Worm (Caenorhabditis elegans) whole organism, L4 larva: ENCODE data around the gene B0034.2.

ENCODE experiments used
- F10B5.3 ChIP-seq: sonication (generic microtip); optimal IDR thresholded peaks from 2 replicates; lab custom pipeline; 2016; ENCODE audit warnings: mild to moderate bottlenecking, missing genetic modification characterization, missing compliant biosample characterization
- F26F4.8 ChIP-seq: fragments of 200-800 bp; sonication (Bioruptor generic); conservative IDR thresholded peaks from 2 replicates; pipeline ENCODE4 v1.3.6; 2022; ENCODE audit warnings: missing genetic modification characterization, missing compliant biosample characterization
- Y75B8A.6 ChIP-seq: fragments of 200-800 bp; sonication (Bioruptor generic); IDR thresholded peaks from 2 replicates; pipeline ENCODE4 v1.3.6; 2022; ENCODE audit warnings: missing genetic modification reagents, missing genetic modification characterization, missing compliant biosample characterization
- ZK546.5 ChIP-seq, 2 experiments: sonication (generic microtip); optimal IDR thresholded peaks; 2 replicates each; lab custom pipeline; 2017; ENCODE audit warnings: missing biosample characterization in 2 of 2, missing genetic modification characterization in 2 of 2
- aha-1 ChIP-seq: fragments of 150-350 bp; peaks from one replicate; lab custom pipeline; 2014; ENCODE audit warnings: missing biosample characterization, missing genetic modification characterization
- ceh-20 ChIP-seq: fragments of 200-800 bp; sonication (Bioruptor generic); IDR thresholded peaks from 2 replicates; pipeline ENCODE4 v1.3.6; 2022; ENCODE audit warnings: missing genetic modification reagents, missing genetic modification characterization, missing compliant biosample characterization
- ceh-62 ChIP-seq: sonication (generic microtip); optimal IDR thresholded peaks from 2 replicates; lab custom pipeline; 2017; ENCODE audit warnings: missing biosample characterization, missing genetic modification characterization
- ceh-82 ChIP-seq: sonication (generic microtip); optimal IDR thresholded peaks from 2 replicates; lab custom pipeline; 2017; ENCODE audit warnings: missing biosample characterization, missing genetic modification characterization
- daf-19 ChIP-seq: fragments of 200-800 bp; sonication (Bioruptor generic); conservative IDR thresholded peaks from 2 replicates; pipeline ENCODE4 v1.3.6; 2022; ENCODE audit warnings: missing genetic modification characterization, missing compliant biosample characterization
- dmd-8 ChIP-seq: fragments of 200-800 bp; sonication (Bioruptor generic); IDR thresholded peaks from 2 replicates; pipeline ENCODE4 v1.3.6; 2022; ENCODE audit warnings: missing genetic modification characterization, missing compliant biosample characterization
- dmd-9 ChIP-seq: fragments of 200-800 bp; sonication (Bioruptor generic); IDR thresholded peaks from 2 replicates; pipeline ENCODE4 v1.3.6; 2022; ENCODE audit warnings: missing genetic modification reagents, missing genetic modification characterization, missing compliant biosample characterization
- dpl-1 ChIP-seq: fragments of 150-350 bp; optimal IDR thresholded peaks from 2 replicates; lab custom pipeline; 2014; ENCODE audit warnings: missing biosample characterization, missing genetic modification reagents, missing genetic modification characterization
- fkh-10 ChIP-seq: fragments of 150-350 bp; optimal IDR thresholded peaks from 2 replicates; lab custom pipeline; 2014; ENCODE audit warnings: missing biosample characterization, missing genetic modification reagents, missing genetic modification characterization
- fos-1 ChIP-seq: fragments of 150-350 bp; optimal IDR thresholded peaks from 2 replicates; lab custom pipeline; 2014; ENCODE audit warnings: missing biosample characterization, missing genetic modification characterization
- hif-1 ChIP-seq, 2 experiments: sonication (generic microtip); optimal IDR thresholded peaks; 2 replicates each; lab custom pipeline; 2016 to 2017; ENCODE audit warnings: missing compliant biosample characterization in 2 of 2, missing genetic modification characterization in 2 of 2, missing genetic modification reagents in 2 of 2, missing genotype in 2 of 2, mild to moderate bottlenecking in 1 of 2
- hlh-11 ChIP-seq: fragments of 200-800 bp; sonication (Bioruptor generic); optimal IDR thresholded peaks from 2 replicates; lab custom pipeline; 2018; ENCODE audit warnings: mild to moderate bottlenecking, missing genetic modification characterization, missing compliant biosample characterization
- hlh-30 ChIP-seq: sonication (generic microtip); optimal IDR thresholded peaks from 2 replicates; lab custom pipeline; 2017; ENCODE audit warnings: antibody characterized with exemption, mild to moderate bottlenecking, missing genetic modification characterization, missing compliant biosample characterization; ENCODE audit not compliant: insufficient read depth
- hmg-1.1 ChIP-seq: fragments of 200-800 bp; sonication (Bioruptor generic); IDR thresholded peaks from 2 replicates; pipeline ENCODE4 v1.3.6; 2022; ENCODE audit warnings: missing genetic modification reagents, missing genetic modification characterization, missing compliant biosample characterization
- jun-1 ChIP-seq: fragments of 150-350 bp; optimal IDR thresholded peaks from 2 replicates; lab custom pipeline; 2014; ENCODE audit warnings: missing biosample characterization, missing genetic modification reagents, missing genetic modification characterization
- lin-1 ChIP-seq: fragments of 200-800 bp; sonication (Bioruptor generic); IDR thresholded peaks from 2 replicates; pipeline ENCODE4 v1.3.6; 2022; ENCODE audit warnings: missing genetic modification reagents, missing genetic modification characterization, missing compliant biosample characterization
- lin-13 ChIP-seq: fragments of 150-350 bp; optimal IDR thresholded peaks from 2 replicates; lab custom pipeline; 2014; ENCODE audit warnings: missing biosample characterization, missing genetic modification reagents, missing genetic modification characterization
- lin-29 ChIP-seq: fragments of 200-800 bp; sonication (Bioruptor generic); IDR thresholded peaks from 2 replicates; pipeline ENCODE4 v1.3.6; 2022; ENCODE audit warnings: missing genetic modification reagents, missing genetic modification characterization, missing compliant biosample characterization
- lsy-2 ChIP-seq, 2 experiments: fragments of 150-350 bp in 1 of 2; sonication (generic microtip) in 1 of 2; optimal IDR thresholded peaks; 2 replicates each; lab custom pipeline; 2014 to 2017; ENCODE audit warnings: missing biosample characterization in 2 of 2, missing genetic modification characterization in 2 of 2
- mdl-1 ChIP-seq, 2 experiments: fragments of 150-350 bp in 1 of 2; sonication (generic microtip) in 1 of 2; optimal IDR thresholded peaks; 2 replicates each; lab custom pipeline; 2014 to 2017; ENCODE audit warnings: missing biosample characterization in 2 of 2, missing genetic modification characterization in 2 of 2
- mep-1 ChIP-seq: fragments of 150-350 bp; sonication (generic microtip); optimal IDR thresholded peaks from 3 replicates; lab custom pipeline; 2014; ENCODE audit warnings: missing biosample characterization, missing genetic modification characterization
- mxl-3 ChIP-seq: fragments of 200-800 bp; sonication (Bioruptor generic); optimal IDR thresholded peaks from 2 replicates; lab custom pipeline; 2018; ENCODE audit warnings: mild to moderate bottlenecking, missing genetic modification characterization, missing compliant biosample characterization
- nhr-10 ChIP-seq: fragments of 150-350 bp; optimal IDR thresholded peaks from 2 replicates; lab custom pipeline; 2014; ENCODE audit warnings: missing biosample characterization, missing genetic modification characterization
- nhr-11 ChIP-seq: fragments of 150-350 bp; optimal IDR thresholded peaks from 2 replicates; lab custom pipeline; 2014; ENCODE audit warnings: missing biosample characterization, missing genetic modification characterization
- nhr-41 ChIP-seq: fragments of 200-800 bp; sonication (Bioruptor generic); IDR thresholded peaks from 2 replicates; pipeline ENCODE4 v1.3.6; 2022; ENCODE audit warnings: missing genetic modification reagents, missing genetic modification characterization, missing compliant biosample characterization
- nhr-42 ChIP-seq: fragments of 200-800 bp; sonication (Bioruptor generic); IDR thresholded peaks from 2 replicates; pipeline ENCODE4 v1.3.6; 2022; ENCODE audit warnings: missing genetic modification characterization, missing compliant biosample characterization
- nhr-48 ChIP-seq: sonication (generic microtip); optimal IDR thresholded peaks from 2 replicates; lab custom pipeline; 2016; ENCODE audit warnings: mild to moderate bottlenecking, missing genetic modification characterization, missing compliant biosample characterization
- nhr-6 ChIP-seq: fragments of 150-350 bp; optimal IDR thresholded peaks from 2 replicates; lab custom pipeline; 2014; ENCODE audit warnings: missing biosample characterization, missing genetic modification characterization
- nhr-76 ChIP-seq: fragments of 150-350 bp; optimal IDR thresholded peaks from 2 replicates; lab custom pipeline; 2014; ENCODE audit warnings: missing biosample characterization, missing genetic modification characterization
- rbr-2 ChIP-seq: sonication (generic microtip); optimal IDR thresholded peaks from 2 replicates; lab custom pipeline; 2016; ENCODE audit warnings: missing genotype, missing genetic modification characterization, missing compliant biosample characterization
- sdz-12 ChIP-seq: fragments of 200-800 bp; sonication (Bioruptor generic); optimal IDR thresholded peaks from 2 replicates; lab custom pipeline; 2018; ENCODE audit warnings: mild to moderate bottlenecking, missing genetic modification characterization, missing compliant biosample characterization
- set-16 ChIP-seq: fragments of 200-800 bp; sonication (Bioruptor generic); IDR thresholded peaks from 2 replicates; pipeline ENCODE4 v1.3.6; 2022; ENCODE audit warnings: missing genetic modification reagents, missing genetic modification characterization, missing compliant biosample characterization
- spr-1 ChIP-seq: sonication (generic microtip); optimal IDR thresholded peaks from 2 replicates; lab custom pipeline; 2016; ENCODE audit warnings: mild to moderate bottlenecking, missing genetic modification characterization, missing compliant biosample characterization
- spr-3 ChIP-seq: fragments of 200-800 bp; sonication (Bioruptor generic); optimal IDR thresholded peaks from 2 replicates; lab custom pipeline; 2018; ENCODE audit warnings: mild to moderate bottlenecking, missing genetic modification characterization, missing compliant biosample characterization
- unc-62 ChIP-seq, 3 experiments: fragments of 150-350 bp in 1 of 3; sonication (generic microtip); optimal IDR thresholded peaks in 2 of 3; peaks in 1 of 3; 1 replicate in 1 of 3; 2 replicates in 2 of 3; lab custom pipeline; 2014 to 2017; ENCODE audit warnings: missing biosample characterization in 3 of 3, missing genetic modification characterization in 3 of 3, missing genetic modification reagents in 3 of 3, missing genotype in 1 of 3
- vab-7 ChIP-seq: fragments of 200-800 bp; sonication (Bioruptor generic); IDR thresholded peaks from 2 replicates; pipeline ENCODE4 v1.3.6; 2022; ENCODE audit warnings: missing genetic modification reagents, missing genetic modification characterization, missing compliant biosample characterization
- zfp-2 ChIP-seq: sonication (generic microtip); optimal IDR thresholded peaks from 2 replicates; lab custom pipeline; 2016; ENCODE audit warnings: mild to moderate bottlenecking, missing genetic modification characterization, missing compliant biosample characterization
- ztf-7 ChIP-seq: fragments of 150-350 bp; optimal IDR thresholded peaks from 2 replicates; lab custom pipeline; 2014; ENCODE audit warnings: missing biosample characterization, missing genetic modification characterization

The B0034.2 gene

ce11 chrII:5966637-5967036 is 22.5 kb upstream of the B0034.2 start (continued):
- TF ChIP-seq fkh-10 (GFP tag; lab: Kevin White, UChicago) (peak; percentile 24), fos-1 (tag; lab: Kevin White, UChicago) (no peak), lin-13 (GFP tag; lab: Kevin White, UChicago) (no peak), dmd-8 (GFP tag; lab: Robert Waterston, UW) (no peak), mdl-1 (tag; optimal IDR thresholded peaks at IDR 0.05; lab: Kevin White, UChicago) (no peak), spr-3 (GFP tag; lab: Kevin White, UChicago) (no peak), daf-19 (GFP tag; lab: Robert Waterston, UW) (no peak), vab-7 (no peak), dpl-1 (no peak), mep-1 (tag; lab: Kevin White, UChicago) (peak; percentile 4), nhr-48 (tag; lab: Kevin White, UChicago) (no peak), hlh-11 (tag; lab: Kevin White, UChicago) (no peak), dmd-9 (GFP tag; lab: Robert Waterston, UW) (no peak), ceh-82 (tag; lab: Kevin White, UChicago) (no peak), nhr-42 (GFP tag; lab: Robert Waterston, UW) (no peak), unc-62 (GFP tag; optimal IDR thresholded peaks at IDR 0.05 in 1 of 2; lab: Kevin White, UChicago) (peak in 1 of 2 experiments; percentile 37), unc-62 (tag; optimal IDR thresholded peaks at IDR 0.05; lab: Kevin White, UChicago) (no peak), nhr-76 (tag; lab: Kevin White, UChicago) (no peak), nhr-10 (tag; lab: Kevin White, UChicago) (no peak), lin-29 (GFP tag; lab: Robert Waterston, UW) (no peak), zfp-2 (tag; lab: Kevin White, UChicago) (no peak), Y75B8A.6 (GFP tag; lab: Robert Waterston, UW) (no peak), set-16 (no peak), ztf-7 (tag; lab: Kevin White, UChicago) (no peak), hlh-30 (peak; percentile 7), hmg-1.1 (GFP tag; lab: Robert Waterston, UW) (peak; percentile 31; the same call in 1 of the 2 replicates), ceh-20 (GFP tag; lab: Robert Waterston, UW) (no peak), lin-1 (GFP tag; lab: Robert Waterston, UW) (no peak), sdz-12 (GFP tag; lab: Kevin White, UChicago) (no peak), mxl-3 (GFP tag; lab: Kevin White, UChicago) (no peak), nhr-11 (tag; lab: Kevin White, UChicago) (no peak)
- TF ChIP-seq, all 104 proteins: peak for 7

- TF ChIP-seq ZK546.5 (tag; optimal IDR thresholded peaks at IDR 0.05; lab: Kevin White, UChicago), result no peak
- no peak for TF ChIP-seq jun-1 (tag; lab: Kevin White, UChicago)
- peak; percentile 82 for TF ChIP-seq aha-1 (tag; lab: Kevin White, UChicago)
- TF ChIP-seq nhr-41 (GFP tag; lab: Robert Waterston, UW), result no peak
- TF ChIP-seq spr-1 (tag; lab: Kevin White, UChicago), result no peak
- no peak for TF ChIP-seq ceh-62 (tag; lab: Kevin White, UChicago)
- no peak for TF ChIP-seq nhr-76 (tag; lab: Kevin White, UChicago)
- no peak for TF ChIP-seq hif-1 (tag; optimal IDR thresholded peaks at IDR 0.05; lab: Kevin White, UChicago)
Measured at ce11 chrII:5964962-5965361, 20.8 kb upstream of the B0034.2 start.

- TF ChIP-seq hlh-11 (tag; lab: Kevin White, UChicago) (peak; percentile 5), rbr-2 (tag; lab: Kevin White, UChicago) (peak; percentile 9), F10B5.3 (tag; lab: Kevin White, UChicago) (no peak), lsy-2 (tag; optimal IDR thresholded peaks at IDR 0.05; lab: Kevin White, UChicago) (peak in 1 of 2 experiments; percentile 14), nhr-6 (tag; lab: Kevin White, UChicago) (no peak), mxl-3 (GFP tag; lab: Kevin White, UChicago) (no peak), unc-62 (GFP tag; optimal IDR thresholded peaks at IDR 0.05 in 1 of 2; lab: Kevin White, UChicago) (peak in 1 of 2 experiments; percentile 94), unc-62 (tag; optimal IDR thresholded peaks at IDR 0.05; lab: Kevin White, UChicago) (no peak), nhr-42 (GFP tag; lab: Robert Waterston, UW) (no peak), F26F4.8 (GFP tag; lab: Robert Waterston, UW) (no peak), hlh-30 (peak; percentile 33), fkh-10 (GFP tag; lab: Kevin White, UChicago) (peak; percentile 9)
Measured at ce11 chrII:5962343-5962742, 18.2 kb upstream of the B0034.2 start.
